Fruit fly (Drosophila melanogaster) whole organism, pupa: ENCODE measurements around the gene Cp16.
A peak's percentile ranks its signal among the peaks of the same experiment; 100 is the strongest.

Experiments
- CG10348 ChIP-seq: fragments of 200-800 bp; sonication (Bioruptor generic); IDR thresholded peaks from 2 replicates; pipeline ENCODE4 v1.3.6; 2022; ENCODE audit warnings: missing biosample characterization, missing genetic modification characterization
- CG12605 ChIP-seq: fragments of 200-800 bp; sonication (Bioruptor generic); IDR thresholded peaks from 2 replicates; pipeline ENCODE4 v1.3.6; 2022; ENCODE audit warnings: missing biosample characterization, missing genetic modification characterization
- CG14655 ChIP-seq: fragments of 200-800 bp; sonication (Bioruptor generic); optimal IDR thresholded peaks from 3 replicates; lab custom pipeline; 2017; ENCODE audit warnings: mild to moderate bottlenecking, missing biosample characterization, missing genetic modification reagents, missing genetic modification characterization
- CG15710 ChIP-seq: fragments of 200-800 bp; sonication (Bioruptor generic); optimal IDR thresholded peaks from 2 replicates; lab custom pipeline; 2018; ENCODE audit warnings: missing biosample characterization, mild to moderate bottlenecking, missing genetic modification characterization, moderate library complexity
- CG17806 ChIP-seq: fragments of 200-800 bp; sonication (Bioruptor generic); optimal IDR thresholded peaks from 2 replicates; lab custom pipeline; 2018; ENCODE audit warnings: missing biosample characterization, mild to moderate bottlenecking, missing genetic modification characterization, moderate library complexity
- CG32121 ChIP-seq: fragments of 200-800 bp; sonication (Bioruptor generic); IDR thresholded peaks from 2 replicates; pipeline ENCODE4 v1.3.6; 2022; ENCODE audit warnings: missing biosample characterization, missing genetic modification characterization
- CG34367 ChIP-seq: fragments of 200-800 bp; sonication (Bioruptor generic); optimal IDR thresholded peaks from 2 replicates; lab custom pipeline; 2018; ENCODE audit warnings: missing biosample characterization, mild to moderate bottlenecking, missing genetic modification characterization
- CG4496 ChIP-seq: fragments of 200-800 bp; sonication (Bioruptor generic); IDR thresholded peaks from 3 replicates; pipeline ENCODE4 v1.3.6; 2022; ENCODE audit warnings: missing biosample characterization, missing genetic modification characterization
- CG8159 ChIP-seq: fragments of 200-800 bp; sonication (Bioruptor generic); optimal IDR thresholded peaks from 3 replicates; lab custom pipeline; 2018; ENCODE audit warnings: missing biosample characterization, mild to moderate bottlenecking, missing genetic modification characterization, moderate library complexity
- CG8301 ChIP-seq: fragments of 200-800 bp; sonication (Bioruptor generic); optimal IDR thresholded peaks from 2 replicates; lab custom pipeline; 2018; ENCODE audit warnings: missing biosample characterization, mild to moderate bottlenecking, missing genetic modification characterization
- CG9948 ChIP-seq: fragments of 200-800 bp; sonication (Bioruptor generic); optimal IDR thresholded peaks from 2 replicates; lab custom pipeline; 2018; ENCODE audit warnings: missing biosample characterization, mild to moderate bottlenecking, missing genetic modification characterization, moderate library complexity
- D1 ChIP-seq: fragments of 200-800 bp; sonication (Bioruptor generic); optimal IDR thresholded peaks from 2 replicates; lab custom pipeline; 2018; ENCODE audit warnings: missing biosample characterization, mild to moderate bottlenecking, missing genetic modification characterization, moderate library complexity
- EcR ChIP-seq: fragments of 200-800 bp; sonication (Bioruptor generic); optimal IDR thresholded peaks from 3 replicates; lab custom pipeline; 2019; ENCODE audit warnings: missing biosample characterization, missing genetic modification characterization, mild to moderate bottlenecking, moderate library complexity, missing genetic modification reagents
- Ets98B ChIP-seq: fragments of 200-800 bp; sonication (Bioruptor generic); IDR thresholded peaks from 2 replicates; pipeline ENCODE4 v1.3.6; 2022; ENCODE audit warnings: missing biosample characterization, missing genetic modification characterization
- Pif1A ChIP-seq: fragments of 200-800 bp; sonication (Bioruptor generic); optimal IDR thresholded peaks from 3 replicates; lab custom pipeline; 2016; ENCODE audit warnings: missing biosample characterization, missing genetic modification characterization
- Pif1B ChIP-seq: fragments of 200-800 bp; sonication (Bioruptor generic); optimal IDR thresholded peaks from 3 replicates; lab custom pipeline; 2016; ENCODE audit warnings: missing biosample characterization, missing genetic modification characterization
- Snoo ChIP-seq: fragments of 200-800 bp; sonication (Bioruptor generic); optimal IDR thresholded peaks from 3 replicates; lab custom pipeline; 2017; ENCODE audit warnings: missing biosample characterization, mild to moderate bottlenecking, missing genetic modification characterization, inconsistent platforms
- gl ChIP-seq: fragments of 200-800 bp; sonication (Bioruptor generic); optimal IDR thresholded peaks from 2 replicates; lab custom pipeline; 2018; ENCODE audit warnings: missing biosample characterization, mild to moderate bottlenecking, missing genetic modification characterization
- rn ChIP-seq: fragments of 200-800 bp; sonication (Bioruptor generic); IDR thresholded peaks from 2 replicates; pipeline ENCODE4 v1.3.6; 2022; ENCODE audit warnings: missing biosample characterization, missing genetic modification characterization

Cp16 gene

DNA sequence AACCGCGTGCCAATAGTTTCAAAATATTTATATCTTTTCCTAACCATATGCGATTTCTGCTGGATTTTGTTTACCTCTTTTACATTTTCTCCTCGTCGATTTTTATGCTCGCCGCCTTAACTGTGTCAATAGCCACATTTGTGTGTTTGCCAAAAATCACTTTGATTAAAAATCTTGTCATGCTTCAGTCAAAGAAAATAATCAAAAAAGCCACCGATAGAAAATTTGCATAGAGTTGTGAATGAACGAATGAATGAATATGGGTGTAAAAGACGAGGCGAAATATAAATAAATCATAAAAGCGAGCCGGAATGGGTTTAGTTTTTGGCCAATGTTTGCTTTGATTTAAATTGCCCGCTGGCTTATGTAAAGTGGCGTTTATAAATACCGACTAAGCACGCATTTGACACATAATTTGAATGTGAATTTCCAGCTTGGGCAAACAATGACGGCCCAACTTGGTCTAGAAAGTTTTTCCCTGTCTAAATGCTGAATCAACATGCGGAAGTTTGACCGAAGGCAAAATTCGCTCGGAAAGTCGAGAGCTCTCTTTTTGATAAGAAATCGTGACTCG, 49.1 kb downstream of the Cp16 start:
- TF ChIP-seq Ets98B (GFP tag; lab: Robert Waterston, UW) (no peak), CG4496 (GFP tag; lab: Robert Waterston, UW) (no peak), gl (tag; lab: Kevin White, UChicago) (no peak), CG15710 (tag; lab: Kevin White, UChicago) (no peak), CG9948 (tag; lab: Kevin White, UChicago) (no peak), CG8159 (no peak), CG10348 (GFP tag; lab: Robert Waterston, UW) (no peak)

DNA sequence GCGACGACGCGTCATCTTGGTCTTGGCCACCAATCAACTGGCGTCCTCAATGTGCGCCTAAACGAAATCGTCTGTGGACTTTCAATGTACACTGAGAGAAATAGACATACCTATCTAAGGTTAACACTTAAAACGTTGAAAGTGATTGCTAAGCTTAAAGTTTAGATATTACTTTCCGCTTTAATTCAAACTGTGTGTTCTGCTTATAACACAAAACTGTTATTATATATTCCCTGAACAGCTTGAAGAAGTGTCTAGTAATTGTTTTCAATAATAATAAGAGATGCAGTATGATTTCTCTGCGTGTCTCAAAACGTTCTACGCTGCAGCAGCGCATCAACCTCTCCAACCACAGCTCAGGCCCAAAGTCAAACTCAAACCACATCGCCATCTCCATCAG, 50.2 kb downstream of the Cp16 start:
- TF ChIP-seq CG4496 (GFP tag; lab: Robert Waterston, UW) (peak; percentile 56; the same call in 2 of the 3 replicates), CG32121 (0 out of 2 replicates have a peak, but pooled peaks have one; percentile 20), CG9948 (tag; lab: Kevin White, UChicago) (no peak), Snoo (tag; lab: Kevin White, UChicago) (no peak), CG8301 (tag; lab: Kevin White, UChicago) (peak; percentile 84), CG14655 (GFP tag; lab: Kevin White, UChicago) (peak; percentile 73), rn (GFP tag; lab: Robert Waterston, UW) (peak; percentile 41; the same call in 1 of the 2 replicates), CG17806 (peak; percentile 30), Pif1A (GFP tag; lab: Kevin White, UChicago) (peak; percentile 56), Pif1B (GFP tag; lab: Kevin White, UChicago) (peak; percentile 14), EcR (no peak), gl (tag; lab: Kevin White, UChicago) (no peak), CG10348 (GFP tag; lab: Robert Waterston, UW) (no peak), CG15710 (tag; lab: Kevin White, UChicago) (no peak), CG8159 (no peak), Ets98B (GFP tag; lab: Robert Waterston, UW) (peak; percentile 38; the same call in 1 of the 2 replicates), D1 (tag; lab: Kevin White, UChicago) (no peak), CG34367 (tag; lab: Kevin White, UChicago) (no peak), CG12605 (GFP tag; lab: Robert Waterston, UW) (no peak)
